Fruit fly (Drosophila melanogaster) whole organism, embryonic: Measurements from ENCODE around the gene CHES-1-like.

Experiments
- ATbp ChIP-seq: fragments of 200-800 bp; sonication (Bioruptor generic); optimal IDR thresholded peaks from 2 replicates; lab custom pipeline; 2017; ENCODE audit warnings: missing biosample characterization, mild to moderate bottlenecking, missing genetic modification characterization, missing genetic modification reagents
- Aef1 ChIP-seq: fragments of 200-800 bp; sonication (Bioruptor generic); IDR thresholded peaks from 3 replicates; pipeline ENCODE4 v1.3.6; 2022; ENCODE audit warnings: missing biosample characterization, missing genetic modification characterization
- Atf-2 ChIP-seq: fragments of 200-800 bp; sonication (Bioruptor generic); optimal IDR thresholded peaks from 2 replicates; lab custom pipeline; 2016; ENCODE audit warnings: missing biosample characterization, missing genetic modification characterization
- Atf3 ChIP-seq: fragments of 200-800 bp; sonication (Bioruptor generic); optimal IDR thresholded peaks from 3 replicates; lab custom pipeline; 2016; ENCODE audit warnings: missing biosample characterization, missing genetic modification characterization
- Bdp1 ChIP-seq: fragments of 200-800 bp; sonication (Bioruptor generic); optimal IDR thresholded peaks from 3 replicates; lab custom pipeline; 2016; ENCODE audit warnings: missing biosample characterization, missing genetic modification characterization
- CG10366 ChIP-seq: fragments of 200-800 bp; sonication (Bioruptor generic); IDR thresholded peaks from 2 replicates; pipeline ENCODE4 v1.3.6; 2022; ENCODE audit warnings: missing biosample characterization, missing genetic modification characterization
- CG11696 ChIP-seq: fragments of 200-800 bp; sonication (Bioruptor generic); IDR thresholded peaks from 2 replicates; pipeline ENCODE4 v1.3.6; 2022; ENCODE audit warnings: missing biosample characterization, missing genetic modification characterization
- CG13624 ChIP-seq: fragments of 200-800 bp; sonication (Bioruptor generic); optimal IDR thresholded peaks from 2 replicates; lab custom pipeline; 2016; ENCODE audit warnings: missing biosample characterization, missing genetic modification characterization
- CG14710 ChIP-seq: fragments of 200-800 bp; sonication (Bioruptor generic); optimal IDR thresholded peaks from 3 replicates; lab custom pipeline; 2019; ENCODE audit warnings: missing biosample characterization, mild to moderate bottlenecking, missing genetic modification characterization, moderate library complexity
- CG16815 ChIP-seq: fragments of 200-800 bp; sonication (Bioruptor generic); optimal IDR thresholded peaks from 3 replicates; lab custom pipeline; 2017; ENCODE audit warnings: missing biosample characterization, mild to moderate bottlenecking, missing genetic modification characterization
- CG17359 ChIP-seq: fragments of 200-800 bp; sonication (Bioruptor generic); optimal IDR thresholded peaks from 3 replicates; lab custom pipeline; 2018; ENCODE audit warnings: missing biosample characterization, mild to moderate bottlenecking, missing genetic modification characterization, moderate library complexity
- CG2678 ChIP-seq: fragments of 200-800 bp; sonication (Bioruptor generic); optimal IDR thresholded peaks from 3 replicates; lab custom pipeline; 2019; ENCODE audit warnings: missing biosample characterization, mild to moderate bottlenecking, missing genetic modification characterization, moderate library complexity
- CG30403 ChIP-seq: fragments of 200-800 bp; sonication (Bioruptor generic); optimal IDR thresholded peaks from 3 replicates; lab custom pipeline; 2016; ENCODE audit warnings: missing biosample characterization, missing genetic modification characterization
- CG3838 ChIP-seq: fragments of 200-800 bp; sonication (Bioruptor generic); optimal IDR thresholded peaks from 3 replicates; lab custom pipeline; 2016; ENCODE audit warnings: missing biosample characterization, missing genetic modification characterization
- CG4328 ChIP-seq: fragments of 200-800 bp; sonication (Bioruptor generic); optimal IDR thresholded peaks from 3 replicates; lab custom pipeline; 2017; ENCODE audit warnings: missing biosample characterization, missing genetic modification reagents, missing genetic modification characterization
- CG4730 ChIP-seq: fragments of 200-800 bp; sonication (Bioruptor generic); IDR thresholded peaks from 2 replicates; pipeline ENCODE4 v1.3.6; 2022; ENCODE audit warnings: missing biosample characterization, missing genetic modification characterization
- CG5953 ChIP-seq: fragments of 200-800 bp; sonication (Bioruptor generic); IDR thresholded peaks from 2 replicates; pipeline ENCODE4 v1.3.6; 2022; ENCODE audit warnings: missing biosample characterization, missing genetic modification characterization
- CG6272 ChIP-seq: fragments of 200-800 bp; sonication (Bioruptor generic); IDR thresholded peaks from 2 replicates; pipeline ENCODE4 v1.3.6; 2022; ENCODE audit warnings: missing biosample characterization, missing genetic modification characterization
- CG6654 ChIP-seq: fragments of 200-800 bp; sonication (Bioruptor generic); optimal IDR thresholded peaks from 2 replicates; lab custom pipeline; 2017; ENCODE audit warnings: missing biosample characterization, mild to moderate bottlenecking, missing genetic modification characterization
- CG6854 ChIP-seq: fragments of 200-800 bp; sonication (Bioruptor generic); optimal IDR thresholded peaks from 3 replicates; lab custom pipeline; 2017; ENCODE audit warnings: missing biosample characterization, mild to moderate bottlenecking, missing genetic modification characterization
- CG7357 ChIP-seq: fragments of 200-800 bp; sonication (Bioruptor generic); IDR thresholded peaks from 3 replicates; pipeline ENCODE4 v1.3.6; 2022; ENCODE audit warnings: missing biosample characterization, missing genetic modification characterization
- CG8089 ChIP-seq: fragments of 200-800 bp; sonication (Bioruptor generic); optimal IDR thresholded peaks from 3 replicates; lab custom pipeline; 2016; ENCODE audit warnings: missing biosample characterization, missing genetic modification characterization
- CG8765 ChIP-seq: fragments of 200-800 bp; sonication (Bioruptor generic); IDR thresholded peaks from 2 replicates; pipeline ENCODE4 v1.3.6; 2022; ENCODE audit warnings: missing biosample characterization, missing genetic modification characterization
- CG9215 ChIP-seq: fragments of 200-800 bp; sonication (Bioruptor generic); IDR thresholded peaks from 2 replicates; pipeline ENCODE4 v1.3.6; 2022; ENCODE audit warnings: missing biosample characterization, missing genetic modification characterization
- CG9727 ChIP-seq: fragments of 200-800 bp; sonication (Bioruptor generic); optimal IDR thresholded peaks from 3 replicates; lab custom pipeline; 2017; ENCODE audit warnings: missing biosample characterization, mild to moderate bottlenecking, missing genetic modification characterization
- CG9817 ChIP-seq: fragments of 200-800 bp; sonication (Bioruptor generic); optimal IDR thresholded peaks from 2 replicates; lab custom pipeline; 2018; ENCODE audit warnings: missing biosample characterization, mild to moderate bottlenecking, missing genetic modification characterization, moderate library complexity
- CG9876 ChIP-seq: fragments of 200-800 bp; sonication (Bioruptor generic); optimal IDR thresholded peaks from 2 replicates; lab custom pipeline; 2016; ENCODE audit warnings: missing biosample characterization, missing genetic modification characterization
- Dip3 ChIP-seq: fragments of 200-800 bp; sonication (Bioruptor generic); optimal IDR thresholded peaks from 3 replicates; lab custom pipeline; 2016; ENCODE audit warnings: missing biosample characterization, missing genetic modification characterization
- Elba2 ChIP-seq: fragments of 200-800 bp; sonication (Bioruptor generic); optimal IDR thresholded peaks from 3 replicates; lab custom pipeline; 2016; ENCODE audit warnings: missing biosample characterization, missing genetic modification characterization
- Fer3 ChIP-seq: fragments of 200-800 bp; sonication (Bioruptor generic); optimal IDR thresholded peaks from 2 replicates; lab custom pipeline; 2018; ENCODE audit warnings: missing biosample characterization, mild to moderate bottlenecking, missing genetic modification characterization, moderate library complexity
- Gug ChIP-seq: fragments of 200-800 bp; sonication (Bioruptor generic); IDR thresholded peaks from 4 replicates; pipeline ENCODE4 v1.3.6; 2022; ENCODE audit warnings: missing biosample characterization, missing genetic modification characterization
- NC2α ChIP-seq: fragments of 200-800 bp; sonication (Bioruptor generic); optimal IDR thresholded peaks from 2 replicates; lab custom pipeline; 2016; ENCODE audit warnings: missing biosample characterization, missing genetic modification characterization
- NK7.1 ChIP-seq: fragments of 200-800 bp; sonication (Bioruptor generic); optimal IDR thresholded peaks from 3 replicates; lab custom pipeline; 2016; ENCODE audit warnings: missing biosample characterization, missing genetic modification characterization
- Ravus ChIP-seq: fragments of 200-800 bp; sonication (Bioruptor generic); IDR thresholded peaks from 2 replicates; pipeline ENCODE4 v1.3.6; 2022; ENCODE audit warnings: missing biosample characterization, missing genetic modification characterization
- Sry-β ChIP-seq: fragments of 200-800 bp; sonication (Bioruptor generic); optimal IDR thresholded peaks from 2 replicates; lab custom pipeline; 2018; ENCODE audit warnings: missing biosample characterization, mild to moderate bottlenecking, missing genetic modification characterization, moderate library complexity
- Sry-δ ChIP-seq: fragments of 200-800 bp; sonication (Bioruptor generic); optimal IDR thresholded peaks from 2 replicates; lab custom pipeline; 2016; ENCODE audit warnings: missing biosample characterization, missing genetic modification characterization
- aop ChIP-seq: fragments of 200-800 bp; sonication (Bioruptor generic); IDR thresholded peaks from 2 replicates; pipeline ENCODE4 v1.3.6; 2022; ENCODE audit warnings: missing biosample characterization, missing genetic modification characterization
- ara ChIP-seq: fragments of 200-800 bp; sonication (Bioruptor generic); IDR thresholded peaks from 2 replicates; pipeline ENCODE4 v1.3.6; 2022; ENCODE audit warnings: missing biosample characterization, missing genetic modification characterization
- bbx ChIP-seq: fragments of 200-800 bp; sonication (Bioruptor generic); IDR thresholded peaks from 2 replicates; pipeline ENCODE4 v1.3.6; 2022; ENCODE audit warnings: missing biosample characterization, missing genetic modification characterization; ENCODE audit not compliant: partially characterized antibody
- chif ChIP-seq, 2 experiments: fragments of 200-800 bp; sonication (Bioruptor generic); optimal IDR thresholded peaks; 3 replicates each; lab custom pipeline; 2016; ENCODE audit warnings: missing biosample characterization in 2 of 2, missing genetic modification characterization in 2 of 2
- dmrt99B ChIP-seq: fragments of 200-800 bp; sonication (Bioruptor generic); optimal IDR thresholded peaks from 2 replicates; lab custom pipeline; 2018; ENCODE audit warnings: missing biosample characterization, mild to moderate bottlenecking, missing genetic modification characterization, moderate library complexity
- ewg ChIP-seq: fragments of 200-800 bp; sonication (Bioruptor generic); optimal IDR thresholded peaks from 3 replicates; lab custom pipeline; 2017; ENCODE audit warnings: mild to moderate bottlenecking, missing biosample characterization, missing genetic modification reagents, missing genetic modification characterization
- fru ChIP-seq: fragments of >200 bp; optimal IDR thresholded peaks from 2 replicates; lab custom pipeline; 2017
- her ChIP-seq: fragments of 200-800 bp; sonication (Bioruptor generic); optimal IDR thresholded peaks from 2 replicates; lab custom pipeline; 2016; ENCODE audit warnings: missing biosample characterization, missing genetic modification characterization
- inv ChIP-seq: fragments of 200-800 bp; sonication (Bioruptor generic); IDR thresholded peaks from 2 replicates; pipeline ENCODE4 v1.3.6; 2022; ENCODE audit warnings: missing biosample characterization, missing genetic modification characterization; ENCODE audit not compliant: partially characterized antibody
- kni ChIP-seq: fragments of 200-800 bp; sonication (Bioruptor generic); optimal IDR thresholded peaks from 3 replicates; lab custom pipeline; 2017; ENCODE audit warnings: mild to moderate bottlenecking, missing biosample characterization, missing genetic modification reagents, missing genetic modification characterization
- lbe ChIP-seq: fragments of 200-800 bp; sonication (Bioruptor generic); optimal IDR thresholded peaks from 2 replicates; lab custom pipeline; 2016; ENCODE audit warnings: missing biosample characterization, mild to moderate bottlenecking, missing genetic modification characterization
- nmo ChIP-seq: fragments of 200-800 bp; sonication (Bioruptor generic); optimal IDR thresholded peaks from 2 replicates; lab custom pipeline; 2018; ENCODE audit warnings: missing biosample characterization, mild to moderate bottlenecking, missing genetic modification characterization, moderate library complexity
- repo ChIP-seq: fragments of 200-800 bp; sonication (Bioruptor generic); optimal IDR thresholded peaks from 2 replicates; lab custom pipeline; 2016; ENCODE audit warnings: missing biosample characterization, missing genetic modification characterization
- rib ChIP-seq: fragments of 200-800 bp; sonication (Bioruptor generic); IDR thresholded peaks from 2 replicates; pipeline ENCODE4 v1.3.6; 2022; ENCODE audit warnings: missing biosample characterization, missing genetic modification characterization
- row ChIP-seq: fragments of 200-800 bp; sonication (Bioruptor generic); IDR thresholded peaks from 3 replicates; pipeline ENCODE4 v1.3.6; 2022; ENCODE audit warnings: missing biosample characterization, missing genetic modification characterization
- toy ChIP-seq: fragments of 200-800 bp; sonication (Bioruptor generic); IDR thresholded peaks from 2 replicates; pipeline ENCODE4 v1.3.6; 2022; ENCODE audit warnings: missing biosample characterization, missing genetic modification characterization

CHES-1-like gene

DNA sequence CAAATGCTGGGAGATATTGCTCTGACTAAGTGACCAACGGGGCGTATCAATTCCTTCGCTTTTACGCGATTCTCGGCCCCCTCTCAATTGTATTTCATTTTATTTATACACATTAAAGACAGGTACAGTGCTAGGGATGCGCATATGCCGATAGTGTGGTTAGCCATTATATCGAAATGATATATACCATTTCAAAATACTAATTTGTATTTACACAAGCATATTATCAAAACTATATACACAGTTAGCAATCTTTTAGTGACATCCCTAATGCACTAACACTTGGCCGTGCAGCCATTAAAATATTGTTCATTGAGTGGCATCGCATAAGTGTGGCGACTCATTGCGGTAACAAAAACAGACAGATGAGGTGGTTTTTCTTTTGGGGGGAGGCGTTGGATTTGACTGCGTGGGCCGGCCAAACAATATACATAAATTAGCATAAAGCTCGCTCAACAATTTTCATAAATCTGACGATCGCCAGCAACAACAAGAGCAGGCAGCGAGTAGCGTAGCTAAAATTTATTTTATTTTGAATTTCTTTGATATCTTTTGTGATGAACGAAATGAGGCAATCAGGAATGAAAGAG is 42.5 kb downstream of the CHES-1-like start:
- TF ChIP-seq CG9817 (tag; lab: Kevin White, UChicago): peak; percentile 27
- TF ChIP-seq bbx: no peak
- no peak for TF ChIP-seq fru (lab: Kevin White, UChicago)
- no peak for TF ChIP-seq CG8765 (GFP tag; lab: Robert Waterston, UW)
- no peak for TF ChIP-seq ewg (GFP tag; lab: Kevin White, UChicago)
- TF ChIP-seq CG4328: no peak
- no peak for TF ChIP-seq Atf3 (GFP tag; lab: Kevin White, UChicago)
- TF ChIP-seq ATbp: no peak
- no peak for TF ChIP-seq CG30403
- TF ChIP-seq CG6272 (GFP tag; lab: Robert Waterston, UW): peak; percentile 48; the same call in 1 of the 2 replicates
- TF ChIP-seq chif (GFP tag; optimal IDR thresholded peaks at IDR 0.05; lab: Kevin White, UChicago): no peak
- TF ChIP-seq rib (GFP tag; lab: Robert Waterston, UW): no peak
- peak; percentile 24 for TF ChIP-seq Dip3 (GFP tag; lab: Kevin White, UChicago)
- no peak for TF ChIP-seq CG5953 (GFP tag; lab: Robert Waterston, UW)
- no peak for TF ChIP-seq her (GFP tag; lab: Kevin White, UChicago)
- TF ChIP-seq CG13624: peak; percentile 4
- no peak for TF ChIP-seq kni
- TF ChIP-seq CG14710 (tag; lab: Kevin White, UChicago): no peak
- no peak for TF ChIP-seq CG9876
- no peak for TF ChIP-seq inv (GFP tag; lab: Robert Waterston, UW)
- no peak for TF ChIP-seq NK7.1 (GFP tag; lab: Kevin White, UChicago)
- TF ChIP-seq CG7357 (GFP tag; lab: Robert Waterston, UW): no peak
- no peak for TF ChIP-seq CG16815 (GFP tag; lab: Kevin White, UChicago)
- TF ChIP-seq NC2α (GFP tag; lab: Kevin White, UChicago): no peak
- no peak for TF ChIP-seq Sry-β (GFP tag; lab: Kevin White, UChicago)
- TF ChIP-seq CG3838: no peak
- no peak for TF ChIP-seq CG6854
- TF ChIP-seq Fer3 (tag; lab: Kevin White, UChicago): peak; percentile 7
- TF ChIP-seq CG2678 (tag; lab: Kevin White, UChicago): peak; percentile 56
- no peak for TF ChIP-seq repo (GFP tag; lab: Kevin White, UChicago)
- TF ChIP-seq row: peak; percentile 51
- TF ChIP-seq Elba2 (GFP tag; lab: Kevin White, UChicago): no peak
- TF ChIP-seq dmrt99B (tag; lab: Kevin White, UChicago): peak; percentile 15
- no peak for TF ChIP-seq toy (GFP tag; lab: Robert Waterston, UW)
- peak; percentile 11 for TF ChIP-seq Sry-δ (GFP tag; lab: Kevin White, UChicago)
- peak; percentile 18; the same call in 1 of the 4 replicates for TF ChIP-seq Gug (GFP tag; lab: Robert Waterston, UW)
- no peak for TF ChIP-seq nmo
- TF ChIP-seq Ravus: no peak
- no peak for TF ChIP-seq CG9727
- TF ChIP-seq CG4730 (GFP tag; lab: Robert Waterston, UW): 0 out of 2 replicates have a peak, but pooled peaks have one; percentile 18
- peak; percentile 40; the same call in 2 of the 3 replicates for TF ChIP-seq Aef1
- peak; percentile 33; the same call in 1 of the 2 replicates for TF ChIP-seq CG10366
- no peak for TF ChIP-seq aop (GFP tag; lab: Robert Waterston, UW)
- no peak for TF ChIP-seq ara
- TF ChIP-seq CG8089: no peak
- no peak for TF ChIP-seq CG11696 (GFP tag; lab: Robert Waterston, UW)
- no peak for TF ChIP-seq Atf-2
- peak; percentile 39; the same call in 1 of the 2 replicates for TF ChIP-seq CG9215
- no peak for TF ChIP-seq lbe (GFP tag; lab: Kevin White, UChicago)
- peak; percentile 41 for TF ChIP-seq CG17359 (tag; lab: Kevin White, UChicago)
- TF ChIP-seq CG6654: no peak
- TF ChIP-seq Bdp1 (GFP tag; lab: Kevin White, UChicago): no peak
